Fruit fly (Drosophila melanogaster): Measurements from ENCODE around the gene Desat2.

dm6 chr3R:12439401-12440143 lies 3.5 kb downstream of the Desat2 start, which contains the start of gene Desat1:
- TF ChIP-seq Gug (GFP tag; IDR thresholded peaks at IDR 0.05) (no peak), Eip78C (GFP tag) (peak; percentile 66), CG3032 (tag; optimal IDR thresholded peaks at IDR 0.05) (no peak)
